Worm (Caenorhabditis elegans) whole organism, L4/young adult: Measurements from ENCODE around the gene C46E10.3.
"Not testable (repeated sequence)": the region's sequence is repeated elsewhere in the genome, so short reads cannot be mapped to it uniquely, and the experiment has no call there.

Source experiments
- W03F9.2 ChIP-seq: fragments of 150-350 bp; optimal IDR thresholded peaks from 2 replicates; lab custom pipeline; 2014; ENCODE audit warnings: missing biosample characterization, missing genetic modification characterization
- dao-5 ChIP-seq: sonication (generic microtip); optimal IDR thresholded peaks from 2 replicates; lab custom pipeline; 2016; ENCODE audit warnings: missing genotype, missing genetic modification characterization, moderate library complexity, missing compliant biosample characterization
- him-1 ChIP-seq: sonication (generic microtip); optimal IDR thresholded peaks from 2 replicates; lab custom pipeline; 2016; ENCODE audit warnings: missing genotype, missing genetic modification reagents, missing genetic modification characterization, missing compliant biosample characterization

C46E10.3 gene

ce11 chrII:3747405-3747804, 26.3 kb downstream of the C46E10.3 start, which contains the start of gene fbxb-92:
fbxb-92 (minus strand) TSS chrII:3747505.
- TF ChIP-seq W03F9.2 (tag; lab: Kevin White, UChicago) (no peak), dao-5 (tag; lab: Kevin White, UChicago) (no peak), him-1 (no peak)

ce11 chrII:3748719-3749118, 27.6 kb downstream of the C46E10.3 start, which contains the start of gene fbxb-90:
fbxb-90 (minus strand) TSS chrII:3748819.
- TF ChIP-seq dao-5 (tag; lab: Kevin White, UChicago) (no peak), W03F9.2 (tag; lab: Kevin White, UChicago) (no peak), him-1 (no peak)

ce11 chrII:3750685-3751084, 29.6 kb downstream of the C46E10.3 start, which contains the start of gene fbxb-91:
fbxb-91 (minus strand) TSS chrII:3750785.
- TF ChIP-seq him-1 (no peak), dao-5 (tag; lab: Kevin White, UChicago) (no peak), W03F9.2 (tag; lab: Kevin White, UChicago) (no peak)

ce11 chrII:3752184-3752583, 31.1 kb downstream of the C46E10.3 start, which contains the start of gene sdz-11:
sdz-11 (minus strand) TSS chrII:3752284.
- no peak for TF ChIP-seq dao-5 (tag; lab: Kevin White, UChicago)
- TF ChIP-seq him-1 = no peak
- TF ChIP-seq W03F9.2 (tag; lab: Kevin White, UChicago) = no peak

- TF ChIP-seq dao-5 (tag; lab: Kevin White, UChicago) (no peak), W03F9.2 (tag; lab: Kevin White, UChicago) (no peak), him-1 (no peak)
Measured at ce11 chrII:3753598-3753997, 32.5 kb downstream of the C46E10.3 start, which contains the start of gene rcd-1. rcd-1 (plus strand) TSS chrII:3753898.

ce11 chrII:3757499-3757898, 36.4 kb downstream of the C46E10.3 start, which contains the start of gene srx-111:
srx-111 (plus strand) TSS chrII:3757799.
- TF ChIP-seq him-1 (no peak), W03F9.2 (tag; lab: Kevin White, UChicago) (no peak), dao-5 (tag; lab: Kevin White, UChicago) (no peak)

- TF ChIP-seq him-1 (no peak), dao-5 (tag; lab: Kevin White, UChicago) (no peak), W03F9.2 (tag; lab: Kevin White, UChicago) (no peak)
Measured at ce11 chrII:3759010-3759409, 37.9 kb downstream of the C46E10.3 start, which contains the start of gene T24E12.12. T24E12.12 (plus strand) TSS chrII:3759290.

ce11 chrII:3761599-3761998, 40.5 kb downstream of the C46E10.3 start, which contains the start of gene T24E12.6:
T24E12.6 (minus strand) TSS chrII:3761699.
- not testable (repeated sequence) for TF ChIP-seq dao-5 (tag; lab: Kevin White, UChicago); W03F9.2 (tag; lab: Kevin White, UChicago); him-1

- TF ChIP-seq him-1 (no peak), W03F9.2 (tag; lab: Kevin White, UChicago) (no peak), dao-5 (tag; lab: Kevin White, UChicago) (no peak)
Measured at ce11 chrII:3764486-3764885, 43.4 kb downstream of the C46E10.3 start, which contains the start of gene srx-112. srx-112 (minus strand) TSS chrII:3764586.

ce11 chrII:3771640-3772039, 50.5 kb downstream of the C46E10.3 start:
- TF ChIP-seq him-1 (no peak), W03F9.2 (tag; lab: Kevin White, UChicago) (no peak), dao-5 (tag; lab: Kevin White, UChicago) (no peak)
